Worm (Caenorhabditis elegans): ENCODE data around the gene clec-177.

DNA sequence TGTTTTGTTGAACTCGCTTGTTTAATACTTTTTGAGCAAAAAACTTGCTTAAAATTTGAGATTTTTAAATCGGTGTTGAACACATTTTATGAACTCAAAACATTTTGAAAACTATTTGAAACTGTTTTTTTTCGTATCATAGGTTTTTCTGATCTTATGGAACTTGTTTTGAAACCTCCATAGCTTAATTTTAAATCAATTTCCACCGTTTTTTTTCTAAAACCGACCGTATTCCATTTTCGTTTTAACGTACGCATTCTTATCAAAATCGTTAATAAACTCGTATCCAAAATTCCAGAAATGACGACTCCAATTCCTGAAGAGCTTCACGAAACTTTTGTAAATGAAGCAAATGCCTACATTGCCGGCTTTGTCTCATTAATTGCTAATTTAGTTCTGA lies 22.0 kb downstream of the clec-177 start, which contains the start of gene srm-2:
- TF ChIP-seq mep-1 (tag; optimal IDR thresholded peaks at IDR 0.05) (no peak), nhr-237 (tag; optimal IDR thresholded peaks at IDR 0.05) (no peak), blmp-1 (tag; optimal IDR thresholded peaks at IDR 0.05) (no peak), ceh-43 (GFP tag; optimal IDR thresholded peaks at IDR 0.05) (no peak), tbx-8 (GFP tag; optimal IDR thresholded peaks at IDR 0.05) (no peak), nhr-2 (tag; optimal IDR thresholded peaks at IDR 0.05) (no peak), elt-1 (tag; optimal IDR thresholded peaks at IDR 0.05; ENCODE audit: borderline replicate concordance, insufficient read depth) (no peak), elt-3 (tag; optimal IDR thresholded peaks at IDR 0.05) (no peak)

All from whole organism, mixed stage, embryonic.